Fruit fly (Drosophila melanogaster): ENCODE results near the gene Mcm10.

The Mcm10 gene

DNA sequence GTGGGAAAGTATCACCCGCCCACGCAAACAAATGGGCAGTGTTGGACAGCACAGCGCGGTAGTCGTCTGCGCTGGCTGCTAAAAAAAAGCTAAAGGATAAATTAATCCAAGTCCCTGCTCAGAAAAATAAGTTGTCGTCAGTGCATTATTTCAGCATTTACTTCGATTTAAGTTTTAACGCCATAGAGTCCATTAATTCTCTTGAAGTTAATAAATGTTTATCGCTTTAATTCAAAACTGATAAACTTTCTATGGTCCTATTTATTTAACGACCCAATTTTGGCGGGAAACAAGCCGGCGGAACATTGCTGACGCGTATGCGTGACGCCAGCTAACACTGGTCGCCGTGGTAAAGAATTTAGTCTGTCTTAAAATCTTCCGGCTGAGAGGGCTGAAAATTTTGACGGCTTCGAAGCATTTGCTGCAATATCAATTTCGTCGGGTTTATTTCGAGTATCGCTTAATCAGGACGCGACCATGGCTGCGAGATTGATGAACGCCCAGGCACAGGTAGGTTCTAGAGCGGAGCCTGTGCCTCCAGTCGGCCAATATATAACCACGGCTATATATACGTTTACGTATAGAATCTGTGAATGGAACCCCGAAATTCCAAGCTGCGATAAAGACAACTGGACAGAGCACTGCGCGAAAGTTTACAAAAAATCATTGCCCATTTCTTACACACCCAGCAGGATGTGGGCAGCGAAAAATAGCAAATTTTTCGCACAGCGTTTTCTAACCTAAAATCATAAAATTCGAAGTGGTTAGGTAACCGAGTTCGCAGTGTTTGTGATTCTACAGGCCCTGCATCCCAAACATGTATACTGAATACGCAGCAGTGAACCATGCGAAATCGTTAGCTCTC is 11.2 kb upstream of the Mcm10 start, which contains the start of the genes mAcon1, CG43345 and CG43346 (continued):
- TF ChIP-seq CG1602 (GFP tag; optimal IDR thresholded peaks at IDR 0.05) (peak; percentile 67), CG6791 (GFP tag; IDR thresholded peaks at IDR 0.05; ENCODE audit: partially characterized antibody) (no peak), salm (tag; optimal IDR thresholded peaks at IDR 0.05) (no peak), CG2712 (tag; optimal IDR thresholded peaks at IDR 0.05) (no peak), CG16815 (GFP tag; optimal IDR thresholded peaks at IDR 0.05) (peak; percentile 84), Lhr (GFP tag; optimal IDR thresholded peaks at IDR 0.05) (peak; percentile 56), lbe (GFP tag; optimal IDR thresholded peaks at IDR 0.05) (peak; percentile 69), unpg (GFP tag; optimal IDR thresholded peaks at IDR 0.05) (peak; percentile 64), peb (GFP tag; IDR thresholded peaks at IDR 0.05) (no peak; the same call in 1 of the 2 replicates), CG31388 (GFP tag; optimal IDR thresholded peaks at IDR 0.05) (no peak), Dfd (GFP tag; optimal IDR thresholded peaks at IDR 0.05) (no peak), CG12236 (GFP tag; optimal IDR thresholded peaks at IDR 0.05) (peak; percentile 58), CG1832 (GFP tag; optimal IDR thresholded peaks at IDR 0.05) (no peak), CG13775 (GFP tag; optimal IDR thresholded peaks at IDR 0.05) (peak; percentile 87), CG7786 (GFP tag; optimal IDR thresholded peaks at IDR 0.05) (peak; percentile 90), CG5953 (GFP tag; IDR thresholded peaks at IDR 0.05) (no peak; the same call in 1 of the 2 replicates), Atf3 (GFP tag; optimal IDR thresholded peaks at IDR 0.05) (peak; percentile 79), ERR (GFP tag; optimal IDR thresholded peaks at IDR 0.05) (peak; percentile 82), Scr (GFP tag; IDR thresholded peaks at IDR 0.05; ENCODE audit: partially characterized antibody) (no peak), Fer1 (GFP tag; optimal IDR thresholded peaks at IDR 0.05) (peak; percentile 89), lab (GFP tag; optimal IDR thresholded peaks at IDR 0.05) (no peak), Gug (GFP tag; IDR thresholded peaks at IDR 0.05) (peak; percentile 52; the same call in 3 of the 4 replicates), sna (GFP tag; IDR thresholded peaks at IDR 0.05; ENCODE audit: partially characterized antibody) (no peak), CG17912 (GFP tag; optimal IDR thresholded peaks at IDR 0.05) (no peak), Trl (optimal IDR thresholded peaks at IDR 0.05) (no peak), Trl (GFP tag; optimal IDR thresholded peaks at IDR 0.05) (peak; percentile 86), twi (tag; optimal IDR thresholded peaks at IDR 0.05) (peak; percentile 69), sisA (GFP tag; IDR thresholded peaks at IDR 0.05) (peak; percentile 60), CG6813 (GFP tag; optimal IDR thresholded peaks at IDR 0.05) (no peak), CG17802 (tag; optimal IDR thresholded peaks at IDR 0.05) (no peak), zf30C (GFP tag; optimal IDR thresholded peaks at IDR 0.05) (no peak), CG4360 (GFP tag; IDR thresholded peaks at IDR 0.05) (no peak), Drgx (GFP tag; IDR thresholded peaks at IDR 0.05) (peak; percentile 47; the same call in 1 of the 2 replicates), sima (GFP tag; optimal IDR thresholded peaks at IDR 0.05) (peak; percentile 72), CG11398 (GFP tag; optimal IDR thresholded peaks at IDR 0.05) (peak; percentile 79), abd-A (tag; optimal IDR thresholded peaks at IDR 0.05) (no peak), CG2116 (GFP tag; optimal IDR thresholded peaks at IDR 0.05) (peak; percentile 60), ind (GFP tag; optimal IDR thresholded peaks at IDR 0.05) (peak; percentile 83), CG7357 (GFP tag; IDR thresholded peaks at IDR 0.05) (peak; percentile 59; the same call in 1 of the 3 replicates), pnt (GFP tag; optimal IDR thresholded peaks at IDR 0.05) (peak; percentile 82), CG4730 (GFP tag; IDR thresholded peaks at IDR 0.05) (peak; percentile 35; the same call in 1 of the 2 replicates), Hmx (GFP tag; optimal IDR thresholded peaks at IDR 0.05) (peak; percentile 34), CG11456 (GFP tag; IDR thresholded peaks at IDR 0.05) (0 out of 3 replicates have a peak, but pooled peaks have one; percentile 61), CG12942 (GFP tag; optimal IDR thresholded peaks at IDR 0.05) (peak; percentile 73), prd (optimal IDR thresholded peaks at IDR 0.05) (no peak), prd (GFP tag; IDR thresholded peaks at IDR 0.05) (peak; percentile 78; the same call in 2 of the 3 replicates), eyg (GFP tag; optimal IDR thresholded peaks at IDR 0.05) (peak; percentile 75), lmd (GFP tag; IDR thresholded peaks at IDR 0.05) (peak; percentile 76), CG15514 (GFP tag; optimal IDR thresholded peaks at IDR 0.05) (peak; percentile 80)
